Fruit fly (Drosophila melanogaster) whole organism, prepupa: Measurements from ENCODE around the gene CG7368.
"Not testable (repeated sequence)": the region's sequence is repeated elsewhere in the genome, so short reads cannot be mapped to it uniquely, and the experiment has no call there.

Experiments used
- CG10669 ChIP-seq: fragments of 200-800 bp; sonication (Bioruptor generic); optimal IDR thresholded peaks from 3 replicates; lab custom pipeline; 2018; ENCODE audit warnings: missing biosample characterization, mild to moderate bottlenecking, missing genetic modification characterization, moderate library complexity
- CG11762 ChIP-seq: fragments of 200-800 bp; sonication (Bioruptor generic); optimal IDR thresholded peaks from 3 replicates; lab custom pipeline; 2016; ENCODE audit warnings: missing biosample characterization, missing genetic modification characterization; ENCODE audit not compliant: insufficient read depth
- CG16779 ChIP-seq: fragments of 200-800 bp; sonication (Bioruptor generic); optimal IDR thresholded peaks from 3 replicates; lab custom pipeline; 2017; ENCODE audit warnings: missing biosample characterization, mild to moderate bottlenecking, missing genetic modification characterization
- CG3032 ChIP-seq: fragments of 200-800 bp; optimal IDR thresholded peaks from 2 replicates; lab custom pipeline; 2019; ENCODE audit warnings: missing biosample characterization, mild to moderate bottlenecking, missing genetic modification characterization, moderate library complexity
- CG31627 ChIP-seq: fragments of 200-800 bp; sonication (Bioruptor generic); optimal IDR thresholded peaks from 3 replicates; lab custom pipeline; 2016; ENCODE audit warnings: missing biosample characterization, missing genetic modification characterization
- CG32006 ChIP-seq: fragments of 200-800 bp; sonication (Bioruptor generic); optimal IDR thresholded peaks from 3 replicates; lab custom pipeline; 2017; ENCODE audit warnings: missing biosample characterization, mild to moderate bottlenecking, missing genetic modification characterization
- CG34406 ChIP-seq: fragments of 200-800 bp; sonication (Bioruptor generic); optimal IDR thresholded peaks from 3 replicates; lab custom pipeline; 2016; ENCODE audit warnings: missing biosample characterization, missing genetic modification characterization
- CG4318 ChIP-seq: fragments of 200-800 bp; sonication (Bioruptor generic); optimal IDR thresholded peaks from 3 replicates; lab custom pipeline; 2017; ENCODE audit warnings: missing biosample characterization, mild to moderate bottlenecking, missing genetic modification characterization
- CG6163 ChIP-seq: fragments of 200-800 bp; sonication (Bioruptor generic); IDR thresholded peaks from 3 replicates; pipeline ENCODE4 v1.3.6; 2022; ENCODE audit warnings: missing biosample characterization, missing genetic modification characterization
- CG6276 ChIP-seq: fragments of 200-800 bp; sonication (Bioruptor generic); optimal IDR thresholded peaks from 2 replicates; lab custom pipeline; 2017; ENCODE audit warnings: missing biosample characterization, mild to moderate bottlenecking, missing genetic modification characterization
- CG6792 ChIP-seq: fragments of 200-800 bp; sonication (Bioruptor generic); optimal IDR thresholded peaks from 3 replicates; lab custom pipeline; 2016; ENCODE audit warnings: missing biosample characterization, missing genetic modification characterization
- CG6854 ChIP-seq: fragments of 200-800 bp; sonication (Bioruptor generic); optimal IDR thresholded peaks from 2 replicates; lab custom pipeline; 2017; ENCODE audit warnings: missing biosample characterization, mild to moderate bottlenecking, missing genetic modification characterization
- CG7368 ChIP-seq: fragments of 200-800 bp; sonication (Bioruptor generic); optimal IDR thresholded peaks from 3 replicates; lab custom pipeline; 2016; ENCODE audit warnings: missing biosample characterization, missing genetic modification characterization
- CG9139 ChIP-seq: fragments of 200-800 bp; sonication (Bioruptor generic); optimal IDR thresholded peaks from 3 replicates; lab custom pipeline; 2017; ENCODE audit warnings: missing biosample characterization, mild to moderate bottlenecking, missing genetic modification characterization
- Eip93F ChIP-seq: fragments of 200-800 bp; sonication (Bioruptor generic); optimal IDR thresholded peaks from 2 replicates; lab custom pipeline; 2016; ENCODE audit warnings: missing biosample characterization, mild to moderate bottlenecking, missing genetic modification characterization
- Ets96B ChIP-seq: fragments of 200-800 bp; optimal IDR thresholded peaks from 2 replicates; lab custom pipeline; 2019; ENCODE audit warnings: missing biosample characterization, mild to moderate bottlenecking, missing genetic modification characterization, moderate library complexity
- Hr38 ChIP-seq: sonication (Bioruptor generic); optimal IDR thresholded peaks from 2 replicates; lab custom pipeline; 2016; ENCODE audit warnings: missing biosample characterization, missing genetic modification characterization
- Hr39 ChIP-seq: fragments of 200-800 bp; sonication (Bioruptor generic); optimal IDR thresholded peaks from 2 replicates; lab custom pipeline; 2016; ENCODE audit warnings: missing biosample characterization, missing genetic modification characterization
- Hr4 ChIP-seq: fragments of 200-800 bp; sonication (Bioruptor generic); optimal IDR thresholded peaks from 3 replicates; lab custom pipeline; 2016; ENCODE audit warnings: missing biosample characterization, missing genetic modification characterization
- Lpt ChIP-seq: fragments of 200-800 bp; sonication (Bioruptor generic); optimal IDR thresholded peaks from 3 replicates; lab custom pipeline; 2016; ENCODE audit warnings: missing biosample characterization, missing genetic modification characterization
- Sox15 ChIP-seq: fragments of 200-800 bp; sonication (Bioruptor generic); optimal IDR thresholded peaks from 3 replicates; lab custom pipeline; 2016; ENCODE audit warnings: missing biosample characterization, missing genetic modification characterization
- achi ChIP-seq: fragments of 200-800 bp; sonication (Bioruptor generic); optimal IDR thresholded peaks from 3 replicates; lab custom pipeline; 2016; ENCODE audit warnings: missing biosample characterization, missing genetic modification characterization
- cyc ChIP-seq: fragments of 200-800 bp; sonication (Bioruptor generic); optimal IDR thresholded peaks from 3 replicates; lab custom pipeline; 2016; ENCODE audit warnings: missing biosample characterization, missing genetic modification characterization
- dsx ChIP-seq: fragments of 200-800 bp; optimal IDR thresholded peaks from 3 replicates; lab custom pipeline; 2019; ENCODE audit warnings: missing biosample characterization, mild to moderate bottlenecking, missing genetic modification characterization, moderate library complexity; ENCODE audit not compliant: poor library complexity, severe bottlenecking
- esn ChIP-seq: fragments of 200-800 bp; sonication (Bioruptor generic); optimal IDR thresholded peaks from 2 replicates; lab custom pipeline; 2016; ENCODE audit warnings: missing biosample characterization, mild to moderate bottlenecking, missing genetic modification characterization, moderate library complexity
- fd59A ChIP-seq: fragments of 200-800 bp; sonication (Bioruptor generic); optimal IDR thresholded peaks from 2 replicates; lab custom pipeline; 2017; ENCODE audit warnings: missing biosample characterization, mild to moderate bottlenecking, missing genetic modification characterization, missing genetic modification reagents
- fkh ChIP-seq: fragments of 200-800 bp; sonication (Bioruptor generic); optimal IDR thresholded peaks from 3 replicates; lab custom pipeline; 2017; ENCODE audit warnings: missing biosample characterization, mild to moderate bottlenecking, missing genetic modification characterization, moderate library complexity
- lz ChIP-seq: fragments of 200-800 bp; sonication (Bioruptor generic); optimal IDR thresholded peaks from 3 replicates; lab custom pipeline; 2016; ENCODE audit warnings: missing biosample characterization, missing genetic modification characterization
- net ChIP-seq: fragments of 200-800 bp; sonication (Bioruptor generic); optimal IDR thresholded peaks from 3 replicates; lab custom pipeline; 2016; ENCODE audit warnings: missing biosample characterization, missing genetic modification characterization
- pdm3 ChIP-seq: fragments of 200-800 bp; sonication (Bioruptor generic); optimal IDR thresholded peaks from 3 replicates; lab custom pipeline; 2016; ENCODE audit warnings: missing biosample characterization, missing genetic modification characterization
- spab ChIP-seq: fragments of 200-800 bp; sonication (Bioruptor generic); optimal IDR thresholded peaks from 2 replicates; lab custom pipeline; 2017; ENCODE audit warnings: missing biosample characterization, mild to moderate bottlenecking, missing genetic modification characterization, missing genetic modification reagents
- ss ChIP-seq, 2 experiments: fragments of 200-800 bp; sonication (Bioruptor generic); optimal IDR thresholded peaks; 2 replicates in 1 of 2; 3 replicates in 1 of 2; lab custom pipeline; 2017 to 2018; ENCODE audit warnings: mild to moderate bottlenecking in 2 of 2, missing biosample characterization in 2 of 2, missing genetic modification characterization in 2 of 2, moderate library complexity in 1 of 2

Gene CG7368

DNA sequence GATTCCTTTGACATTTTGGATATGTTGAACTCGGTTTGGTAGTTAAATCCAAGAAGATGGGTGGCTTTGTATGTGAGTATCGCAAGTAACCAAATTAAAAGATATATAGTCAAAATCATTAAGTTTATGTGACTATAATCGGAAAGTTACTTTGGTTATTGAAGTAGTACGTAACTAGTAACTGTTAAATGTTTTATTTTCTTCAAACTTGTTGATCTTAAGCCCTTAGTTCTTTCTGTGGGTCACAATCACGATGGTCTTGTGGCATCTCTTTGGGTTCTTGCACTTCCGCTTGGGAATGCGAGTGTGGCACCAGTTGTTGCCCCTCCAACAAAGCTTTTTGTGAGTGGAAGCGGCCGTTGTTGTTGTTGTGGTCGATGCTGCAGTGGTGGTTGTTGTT, 20.1 kb upstream of the CG7368 start, which contains the start of gene CG33489:
TSS of gene CG33489 (minus strand) at position 101 of the 400 bp plus-strand sequence.
- not testable (repeated sequence) for TF ChIP-seq fd59A (GFP tag; lab: Kevin White, UChicago); CG34406; Lpt (GFP tag; lab: Kevin White, UChicago)

DNA sequence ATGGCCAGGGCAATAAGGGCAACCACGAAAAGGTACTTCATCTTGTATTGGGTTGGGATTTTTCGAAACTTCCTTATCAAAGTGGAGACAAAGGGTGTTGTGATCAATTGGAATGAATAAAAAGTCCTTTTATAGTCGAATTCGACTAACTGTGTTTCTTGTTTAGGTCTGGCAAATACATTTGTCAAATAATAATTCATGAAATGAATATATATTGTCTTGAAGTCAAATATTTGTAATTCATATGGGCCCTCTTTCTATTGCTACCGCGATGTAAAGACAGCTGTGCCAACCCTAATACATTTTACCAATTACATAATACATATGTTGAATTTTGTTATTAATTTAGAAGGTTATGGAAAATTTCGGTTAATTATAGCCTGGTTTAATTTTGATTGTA, 19.6 kb upstream of the CG7368 start, which contains the start of gene CG33271:
TSS of gene CG33271 (minus strand) at position 101 of the 400 bp plus-strand sequence.
- no peak for TF ChIP-seq CG32006 (GFP tag; lab: Kevin White, UChicago)
- peak; percentile 32 for TF ChIP-seq fkh

DNA sequence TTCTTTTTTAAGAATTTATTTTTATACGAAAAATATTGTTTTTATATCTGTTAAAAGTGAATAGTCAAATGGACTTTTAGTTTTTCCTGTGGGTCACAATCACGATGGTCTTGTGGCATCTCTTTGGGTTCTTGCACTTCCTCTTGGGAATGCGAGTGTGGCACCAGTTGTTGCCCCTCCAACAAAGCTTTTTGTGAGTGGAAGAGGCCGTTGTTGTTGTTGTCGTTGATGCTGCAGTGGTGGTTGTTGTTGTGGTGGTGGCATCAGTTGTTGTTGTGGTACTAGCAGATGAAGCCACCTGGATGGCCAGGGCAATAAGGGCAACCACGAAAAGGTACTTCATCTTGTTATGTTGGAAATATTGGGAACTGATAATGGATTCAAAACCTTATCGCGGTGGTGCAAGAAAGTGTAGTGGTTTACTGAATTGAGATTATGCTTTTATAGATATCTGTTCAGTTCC, 18.8 kb upstream of the CG7368 start, which contains the start of gene CG33270:
TSS of gene CG33270 (minus strand) at position 413 of the 463 bp plus-strand sequence.
- no peak for TF ChIP-seq CG3032
- TF ChIP-seq CG7368 (GFP tag; lab: Kevin White, UChicago) = no peak
- TF ChIP-seq Lpt (GFP tag; lab: Kevin White, UChicago) = no peak
- TF ChIP-seq pdm3 (GFP tag; lab: Kevin White, UChicago) = no peak
- TF ChIP-seq Sox15 (GFP tag; lab: Kevin White, UChicago) = no peak
- TF ChIP-seq Hr4 (GFP tag; lab: Kevin White, UChicago) = no peak
- TF ChIP-seq achi (GFP tag; lab: Kevin White, UChicago) = no peak
- TF ChIP-seq CG9139 (GFP tag; lab: Kevin White, UChicago) = no peak
- no peak for TF ChIP-seq CG4318
- no peak for TF ChIP-seq CG6854 (GFP tag; lab: Kevin White, UChicago)
- TF ChIP-seq CG6276 (GFP tag; lab: Kevin White, UChicago) = no peak
- no peak for TF ChIP-seq Ets96B (tag; lab: Kevin White, UChicago)
- TF ChIP-seq CG10669 (GFP tag; lab: Kevin White, UChicago) = no peak
- no peak for TF ChIP-seq spab (GFP tag; lab: Kevin White, UChicago)
- TF ChIP-seq CG16779 (tag; lab: Kevin White, UChicago) = no peak
- TF ChIP-seq CG34406 = no peak
- no peak for TF ChIP-seq cyc

DNA sequence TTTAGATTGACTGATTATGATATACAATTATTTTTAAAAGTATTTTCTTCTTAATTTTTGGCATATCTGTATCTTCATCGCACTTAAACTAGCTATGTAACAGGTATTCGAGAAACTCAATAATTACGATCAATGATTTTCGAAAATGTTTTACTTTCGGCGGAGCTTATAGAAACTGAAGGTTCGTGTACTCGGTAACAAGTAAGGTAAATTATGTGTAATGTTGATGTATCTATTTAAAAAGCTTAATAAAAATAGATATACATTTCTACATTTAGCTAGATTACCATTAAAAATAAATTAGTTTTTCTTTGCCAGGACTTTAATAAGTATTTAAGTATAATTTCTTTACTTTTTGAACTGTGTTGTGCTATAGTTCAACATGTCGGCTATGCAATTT, 18.2 kb upstream of the CG7368 start:
- TF ChIP-seq CG6276 (GFP tag; lab: Kevin White, UChicago) (no peak), net (GFP tag; lab: Kevin White, UChicago) (no peak), CG32006 (GFP tag; lab: Kevin White, UChicago) (no peak), Hr39 (GFP tag; lab: Kevin White, UChicago) (no peak), CG4318 (no peak), esn (GFP tag; lab: Kevin White, UChicago) (no peak), Hr38 (GFP tag; lab: Kevin White, UChicago) (no peak), CG6792 (GFP tag; lab: Kevin White, UChicago) (no peak), CG9139 (GFP tag; lab: Kevin White, UChicago) (no peak), fd59A (GFP tag; lab: Kevin White, UChicago) (no peak), Eip93F (GFP tag; lab: Kevin White, UChicago) (no peak), lz (GFP tag; lab: Kevin White, UChicago) (no peak), dsx (no peak), CG16779 (tag; lab: Kevin White, UChicago) (no peak), CG10669 (GFP tag; lab: Kevin White, UChicago) (no peak), CG11762 (GFP tag; lab: Kevin White, UChicago) (no peak), CG6163 (GFP tag; lab: Robert Waterston, UW) (no peak), pdm3 (GFP tag; lab: Kevin White, UChicago) (no peak), CG31627 (no peak), ss (GFP tag; optimal IDR thresholded peaks at IDR 0.05; lab: Kevin White, UChicago) (no peak)
- TF ChIP-seq, all 60 proteins: peak for 0

DNA sequence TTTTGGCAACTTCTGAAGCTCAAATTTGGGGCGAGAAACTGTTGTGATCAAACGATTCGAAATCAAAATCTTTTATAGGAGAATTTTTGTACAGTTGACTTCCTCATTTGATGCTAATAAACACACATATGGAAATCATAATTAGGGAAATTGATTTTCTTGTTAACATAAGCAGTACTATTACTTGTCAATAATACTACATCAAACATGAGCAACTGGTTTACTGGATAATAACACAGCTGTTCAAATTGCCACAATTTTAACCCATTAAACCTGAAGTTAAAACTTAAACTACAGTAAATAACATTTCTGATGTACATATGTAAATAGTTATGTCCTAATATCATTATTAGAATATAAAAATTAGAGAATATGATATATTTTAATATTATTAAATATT, 17.1 kb upstream of the CG7368 start, which contains the start of gene CG43390:
TSS of gene CG43390 (minus strand) at position 32 of the 400 bp plus-strand sequence.
- TF ChIP-seq fkh (peak; percentile 46), CG32006 (GFP tag; lab: Kevin White, UChicago) (no peak)
